Worm (Caenorhabditis elegans) whole organism, late embryonic: ENCODE measurements around the gene R09E10.5.

ENCODE experiments used
- ama-1 ChIP-seq: fragments of 150-350 bp; optimal IDR thresholded peaks from 2 replicates; lab custom pipeline; 2014
- ceh-14 ChIP-seq: sonication (generic microtip); optimal IDR thresholded peaks from 2 replicates; lab custom pipeline; 2016; ENCODE audit warnings: missing genotype, missing genetic modification characterization, missing compliant biosample characterization
- ceh-18 ChIP-seq: sonication (generic microtip); optimal IDR thresholded peaks from 2 replicates; lab custom pipeline; 2016; ENCODE audit warnings: missing genetic modification characterization, missing compliant biosample characterization
- ceh-24 ChIP-seq: sonication (generic microtip); optimal IDR thresholded peaks from 2 replicates; lab custom pipeline; 2016; ENCODE audit warnings: mild to moderate bottlenecking, missing genetic modification characterization, missing compliant biosample characterization
- elt-2 ChIP-seq: sonication (generic microtip); optimal IDR thresholded peaks from 2 replicates; lab custom pipeline; 2016; ENCODE audit warnings: missing genetic modification reagents, missing genetic modification characterization, missing compliant biosample characterization
- ets-4 ChIP-seq: sonication (generic microtip); optimal IDR thresholded peaks from 2 replicates; lab custom pipeline; 2016; ENCODE audit warnings: missing genetic modification characterization, missing compliant biosample characterization
- pqm-1 ChIP-seq: sonication (generic microtip); optimal IDR thresholded peaks from 2 replicates; lab custom pipeline; 2016; ENCODE audit warnings: missing genetic modification characterization, missing compliant biosample characterization
- syd-9 ChIP-seq: sonication (generic microtip); optimal IDR thresholded peaks from 2 replicates; lab custom pipeline; 2016; ENCODE audit warnings: mild to moderate bottlenecking, missing genetic modification characterization, moderate library complexity, missing compliant biosample characterization
- tbx-7 ChIP-seq: sonication (generic microtip); optimal IDR thresholded peaks from 2 replicates; lab custom pipeline; 2016; ENCODE audit warnings: missing genotype, missing genetic modification characterization, missing compliant biosample characterization
- unc-3 ChIP-seq, 2 experiments: fragments of 200-800 bp in 1 of 2; sonication (Bioruptor generic) in 1 of 2; sonication (generic microtip) in 1 of 2; conservative IDR thresholded peaks in 1 of 2; optimal IDR thresholded peaks in 1 of 2; 2 replicates each; pipeline versions ENCODE4 v1.3.6 to Lab custom; 2016 to 2022; ENCODE audit warnings: missing compliant biosample characterization in 2 of 2, missing genetic modification characterization in 2 of 2, missing genetic modification reagents in 1 of 2
- unc-86 ChIP-seq: sonication (generic microtip); optimal IDR thresholded peaks from 2 replicates; lab custom pipeline; 2016; ENCODE audit warnings: missing genetic modification characterization, missing compliant biosample characterization
- zip-5 ChIP-seq: sonication (generic microtip); optimal IDR thresholded peaks from 2 replicates; lab custom pipeline; 2016; ENCODE audit warnings: missing genetic modification characterization, missing compliant biosample characterization

ce11 chrIV:10277716-10278115 lies 24.4 kb downstream of the R09E10.5 start, which contains the start of gene Y43C5A.4:
- TF ChIP-seq elt-2 (tag; lab: Kevin White, UChicago) (no peak), ets-4 (tag; lab: Kevin White, UChicago) (no peak), ceh-14 (tag; lab: Kevin White, UChicago) (no peak), syd-9 (no peak), pqm-1 (tag; lab: Kevin White, UChicago) (no peak), tbx-7 (no peak), ceh-18 (tag; lab: Kevin White, UChicago) (no peak), unc-3 (GFP tag; conservative IDR thresholded peaks at IDR 0.05; lab: Robert Waterston, UW) (no peak), unc-3 (tag; optimal IDR thresholded peaks at IDR 0.05; lab: Kevin White, UChicago) (no peak), ama-1 (lab: Kevin White, UChicago) (no peak), ceh-24 (tag; lab: Kevin White, UChicago) (no peak), unc-86 (tag; lab: Kevin White, UChicago) (no peak), zip-5 (tag; lab: Kevin White, UChicago) (no peak)
